Worm (Caenorhabditis elegans): ENCODE data around the gene srx-78.

The srx-78 gene

DNA sequence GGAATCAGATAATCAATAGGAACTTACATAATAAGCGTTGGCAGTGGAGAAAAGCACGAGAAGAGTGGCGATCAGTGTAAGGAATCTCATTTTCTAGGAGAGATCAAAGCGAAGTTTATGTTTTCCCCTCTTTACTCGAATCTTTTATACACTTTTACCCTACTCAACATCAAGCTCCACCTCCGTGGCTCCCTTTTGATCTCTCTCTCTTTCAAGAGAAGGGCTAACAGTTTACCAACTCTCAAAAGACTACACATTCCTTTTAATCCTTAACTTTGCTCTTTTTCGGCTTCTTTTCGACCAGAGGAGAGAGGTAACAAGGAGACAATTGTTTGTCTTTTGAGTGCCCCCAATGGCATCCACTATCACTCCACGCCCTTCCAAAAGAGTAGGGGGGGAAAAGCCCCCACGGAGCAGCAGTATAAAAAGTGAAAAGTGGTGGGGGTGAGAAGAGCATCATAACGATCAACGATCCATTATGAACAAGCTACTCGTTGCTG, 7.6 kb upstream of the srx-78 start, which contains the start of the genes C01G10.15 and C01G10.6:
C01G10.15 (minus strand) TSS at position 101 of the 500 bp plus-strand sequence.
C01G10.6 (plus strand) TSS at position 450 of the 500 bp plus-strand sequence.
- no peak for TF ChIP-seq ztf-11 (tag; optimal IDR thresholded peaks at IDR 0.05)
- TF ChIP-seq M03D4.4 (tag; optimal IDR thresholded peaks at IDR 0.05): no peak
- TF ChIP-seq cnd-1 (tag; optimal IDR thresholded peaks at IDR 0.05): no peak
- TF ChIP-seq unc-120 (tag; optimal IDR thresholded peaks at IDR 0.05; ENCODE audit: poor library complexity, severe bottlenecking): no peak

DNA sequence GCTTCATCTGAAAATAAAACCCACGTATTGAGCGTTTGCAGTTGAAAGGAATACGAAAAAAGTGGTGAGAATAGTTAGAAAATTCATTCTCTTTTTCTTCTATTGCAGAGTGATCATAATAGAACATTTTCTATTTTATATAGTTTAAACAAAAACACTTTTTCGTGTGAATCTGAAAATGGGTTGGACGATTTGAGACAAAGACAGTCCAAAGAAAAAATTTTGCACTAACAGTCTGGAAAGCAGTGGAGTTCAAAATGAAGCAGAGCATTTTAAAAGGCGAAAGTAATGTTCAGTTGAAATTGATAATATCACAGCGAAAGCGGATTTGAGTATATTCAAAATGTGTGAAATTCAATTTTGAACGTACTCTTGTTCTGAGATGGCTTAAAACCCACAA, 6.2 kb upstream of the srx-78 start, which contains the start of gene C01G10.18:
C01G10.18 (minus strand) TSS at position 101 of the 400 bp plus-strand sequence.
- TF ChIP-seq cnd-1 (tag; optimal IDR thresholded peaks at IDR 0.05) (no peak), flh-1 (GFP tag; optimal IDR thresholded peaks at IDR 0.05) (no peak), nhr-12 (tag; optimal IDR thresholded peaks at IDR 0.05) (no peak), elt-3 (tag; optimal IDR thresholded peaks at IDR 0.05) (no peak), nhr-76 (tag; optimal IDR thresholded peaks at IDR 0.05) (no peak), ham-2 (GFP tag; optimal IDR thresholded peaks at IDR 0.05) (no peak), lin-13 (tag; optimal IDR thresholded peaks at IDR 0.05) (no peak), mls-2 (tag; optimal IDR thresholded peaks at IDR 0.05) (no peak), snpc-4 (tag; optimal IDR thresholded peaks at IDR 0.05) (no peak), mep-1 (tag; optimal IDR thresholded peaks at IDR 0.05) (no peak), unc-39 (tag; optimal IDR thresholded peaks at IDR 0.05) (no peak), nhr-28 (tag; optimal IDR thresholded peaks at IDR 0.05) (no peak), lin-32 (GFP tag; optimal IDR thresholded peaks at IDR 0.05) (no peak), sptf-1 (tag; optimal IDR thresholded peaks at IDR 0.05) (no peak), elt-1 (tag; optimal IDR thresholded peaks at IDR 0.05; ENCODE audit: borderline replicate concordance, insufficient read depth) (no peak), ceh-39 (tag; optimal IDR thresholded peaks at IDR 0.05) (no peak)

DNA sequence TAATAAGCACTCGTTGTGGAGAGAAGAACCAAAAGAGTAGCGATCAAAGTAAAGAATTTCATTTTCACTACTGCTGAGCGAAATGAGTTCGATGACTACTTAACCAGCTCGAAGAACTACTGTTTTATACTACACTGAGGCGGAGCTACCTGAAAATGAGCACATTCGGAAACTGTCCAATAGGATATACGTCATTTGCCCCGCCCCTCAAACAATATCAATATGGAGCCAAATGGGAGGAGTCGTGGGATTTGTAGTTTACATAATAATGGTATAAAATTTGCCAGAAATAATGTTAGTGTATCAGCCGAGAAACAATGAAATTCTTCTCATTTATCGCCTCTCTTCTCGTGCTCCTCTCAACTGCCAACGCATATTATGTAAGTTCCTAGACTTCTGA, 5.4 kb upstream of the srx-78 start, which contains the start of the genes C01G10.5 and C01G10.4:
C01G10.5 (minus strand) TSS at position 101 of the 400 bp plus-strand sequence.
C01G10.4 (plus strand) TSS at position 303 of the 400 bp plus-strand sequence.
- TF ChIP-seq ztf-11 (tag; optimal IDR thresholded peaks at IDR 0.05) (no peak), unc-120 (tag; optimal IDR thresholded peaks at IDR 0.05; ENCODE audit: poor library complexity, severe bottlenecking) (no peak), lin-13 (tag; optimal IDR thresholded peaks at IDR 0.05) (no peak), mls-2 (tag; optimal IDR thresholded peaks at IDR 0.05) (no peak), drap-1 (GFP tag; optimal IDR thresholded peaks at IDR 0.05) (no peak), hlh-1 (tag; optimal IDR thresholded peaks at IDR 0.05) (no peak), flh-1 (GFP tag; optimal IDR thresholded peaks at IDR 0.05) (no peak), blmp-1 (tag; optimal IDR thresholded peaks at IDR 0.05) (no peak)

DNA sequence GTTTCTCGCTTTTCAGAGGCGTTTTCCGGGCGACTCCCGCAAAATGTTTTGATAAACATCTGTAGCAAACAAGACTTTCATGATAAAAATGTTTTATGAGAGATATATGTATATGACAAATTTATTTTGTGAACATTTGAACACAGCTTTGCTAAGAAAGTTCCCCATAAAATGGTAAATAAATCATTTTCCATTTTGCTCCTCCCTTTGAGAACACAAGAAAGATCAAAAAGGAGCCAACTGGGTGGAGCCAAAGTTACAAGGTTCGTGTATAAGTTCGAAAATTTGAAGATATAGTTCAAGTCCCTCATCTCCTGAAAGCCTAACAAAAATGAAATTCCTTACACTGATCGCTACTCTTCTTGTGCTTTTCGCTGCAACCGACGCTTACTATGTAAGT, 4.4 kb upstream of the srx-78 start, which contains the start of gene C01G10.17:
C01G10.17 (plus strand) TSS at position 301 of the 400 bp plus-strand sequence.
- TF ChIP-seq nhr-28 (tag; optimal IDR thresholded peaks at IDR 0.05) (no peak), elt-3 (tag; optimal IDR thresholded peaks at IDR 0.05) (no peak), drap-1 (GFP tag; optimal IDR thresholded peaks at IDR 0.05) (no peak), flh-1 (GFP tag; optimal IDR thresholded peaks at IDR 0.05) (no peak)

DNA sequence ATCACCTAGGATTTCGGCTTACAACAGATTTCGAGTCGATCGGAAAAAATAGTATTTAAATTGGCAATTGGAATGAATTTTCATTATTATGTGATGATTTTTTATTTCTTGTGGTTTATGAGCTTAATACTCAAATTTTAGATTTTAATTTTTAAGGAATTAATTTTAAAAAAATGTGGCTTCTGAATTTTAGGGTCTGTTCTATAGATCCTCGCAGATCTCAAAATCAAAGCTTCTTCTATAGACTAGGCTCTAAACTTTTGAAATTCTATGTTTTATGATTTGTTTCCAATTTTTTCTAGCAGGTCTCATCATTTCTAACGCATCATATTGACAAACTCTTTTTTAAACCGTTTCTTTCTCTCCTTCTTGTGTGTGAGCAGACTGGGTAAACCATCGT, 2.2 kb upstream of the srx-78 start, which contains the start of gene txt-12:
txt-12 (plus strand) TSS at position 301 of the 400 bp plus-strand sequence.
- no peak for TF ChIP-seq zip-8 (tag; optimal IDR thresholded peaks at IDR 0.05)
- no peak for TF ChIP-seq ceh-83 (GFP tag; optimal IDR thresholded peaks at IDR 0.05)
- TF ChIP-seq nhr-76 (tag; optimal IDR thresholded peaks at IDR 0.05): no peak
- TF ChIP-seq nhr-12 (tag; optimal IDR thresholded peaks at IDR 0.05): no peak
- TF ChIP-seq bed-3 (GFP tag; optimal IDR thresholded peaks at IDR 0.05): no peak
- TF ChIP-seq unc-62 (GFP tag; optimal IDR thresholded peaks at IDR 0.05): no peak
- no peak for TF ChIP-seq pha-4 (tag; optimal IDR thresholded peaks at IDR 0.05)
- no peak for TF ChIP-seq unc-120 (tag; optimal IDR thresholded peaks at IDR 0.05; ENCODE audit: poor library complexity, severe bottlenecking)

DNA sequence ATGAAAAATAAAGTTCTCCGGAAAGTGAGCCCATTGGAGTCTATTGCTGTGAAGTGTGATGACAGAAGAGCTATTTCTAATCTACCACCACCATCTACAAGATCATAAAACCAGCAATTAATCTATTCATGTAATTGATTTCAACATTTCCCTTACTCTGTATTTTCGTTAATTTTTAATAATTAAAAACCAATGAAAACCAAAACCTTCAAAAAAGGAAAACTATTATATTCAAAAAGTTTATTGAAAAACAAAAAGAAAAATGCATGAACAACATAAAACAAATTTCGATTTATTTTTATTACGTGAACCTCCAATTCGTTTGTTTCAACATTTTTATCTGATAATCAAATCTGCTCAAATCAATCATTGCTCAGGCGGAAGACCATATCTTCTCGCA, 4.6 kb downstream of the srx-78 start, which contains the start of gene C01G10.1:
C01G10.1 (plus strand) TSS at position 301 of the 400 bp plus-strand sequence.
- TF ChIP-seq ham-2 (GFP tag; optimal IDR thresholded peaks at IDR 0.05) (no peak), elt-1 (tag; optimal IDR thresholded peaks at IDR 0.05; ENCODE audit: borderline replicate concordance, insufficient read depth) (peak; percentile 7)
